Fruit fly (Drosophila melanogaster): ENCODE results near the gene Usp1.

- no peak for TF ChIP-seq h (optimal IDR thresholded peaks at IDR 0.05)
- no peak for TF ChIP-seq psq (optimal IDR thresholded peaks at IDR 0.05)
- no peak for TF ChIP-seq Myc (optimal IDR thresholded peaks at IDR 0.05)
- TF ChIP-seq Sin3A (optimal IDR thresholded peaks at IDR 0.05), result no peak
- TF ChIP-seq insv (optimal IDR thresholded peaks at IDR 0.05), result no peak
Observed at dm6 chr3R:29277009-29277408, 48.0 kb downstream of the Usp1 start.

Data from Kc167 (cell line).